Worm (Caenorhabditis elegans) whole organism, L1 larva: Measurements from ENCODE around the gene D1005.6.

Experiments
- F16B12.6 ChIP-seq: fragments of 150-350 bp; optimal IDR thresholded peaks from 2 replicates; lab custom pipeline; 2014; ENCODE audit warnings: missing biosample characterization, missing genetic modification characterization
- Y116A8C.19 ChIP-seq: sonication (generic microtip); optimal IDR thresholded peaks from 2 replicates; lab custom pipeline; 2016; ENCODE audit warnings: missing compliant biosample characterization, missing genetic modification characterization, borderline replicate concordance
- aha-1 ChIP-seq: fragments of 150-350 bp; optimal IDR thresholded peaks from 2 replicates; lab custom pipeline; 2014; ENCODE audit warnings: missing biosample characterization, missing genetic modification characterization
- alr-1 ChIP-seq: fragments of 200-800 bp; sonication (Bioruptor generic); optimal IDR thresholded peaks from 2 replicates; lab custom pipeline; 2018; ENCODE audit warnings: borderline replicate concordance, mild to moderate bottlenecking, missing genetic modification characterization, missing compliant biosample characterization
- ceh-63 ChIP-seq: fragments of 200-800 bp; sonication (Bioruptor generic); optimal IDR thresholded peaks from 2 replicates; lab custom pipeline; 2018; ENCODE audit warnings: mild to moderate bottlenecking, missing genetic modification characterization, missing compliant biosample characterization
- ceh-82 ChIP-seq, 3 experiments: fragments of 150-350 bp in 1 of 3; sonication (generic microtip) in 2 of 3; optimal IDR thresholded peaks; 2 replicates each; lab custom pipeline; 2014 to 2017; ENCODE audit warnings: missing biosample characterization in 3 of 3, missing genetic modification characterization in 3 of 3
- ceh-90 ChIP-seq: sonication (generic microtip); optimal IDR thresholded peaks from 2 replicates; lab custom pipeline; 2016; ENCODE audit warnings: missing genetic modification characterization, missing compliant biosample characterization
- ces-1 ChIP-seq: fragments of 150-350 bp; optimal IDR thresholded peaks from 2 replicates; lab custom pipeline; 2014; ENCODE audit warnings: missing biosample characterization, missing genetic modification reagents, missing genetic modification characterization
- efl-3 ChIP-seq: fragments of 200-800 bp; sonication (Bioruptor generic); optimal IDR thresholded peaks from 2 replicates; lab custom pipeline; 2018; ENCODE audit warnings: mild to moderate bottlenecking, missing genetic modification characterization, missing compliant biosample characterization
- egl-27 ChIP-seq, 2 experiments: fragments of 150-350 bp in 1 of 2; sonication (generic microtip); optimal IDR thresholded peaks; 3 replicates each; lab custom pipeline; 2017 to 2018; ENCODE audit warnings: missing biosample characterization in 2 of 2, missing genetic modification characterization in 2 of 2, missing genetic modification reagents in 2 of 2
- elt-2 ChIP-seq: sonication (generic microtip); optimal IDR thresholded peaks from 2 replicates; lab custom pipeline; 2016; ENCODE audit warnings: missing genetic modification characterization, mild to moderate bottlenecking, inconsistent platforms, missing compliant biosample characterization, missing genetic modification reagents
- fos-1 ChIP-seq: fragments of 150-350 bp; optimal IDR thresholded peaks from 2 replicates; lab custom pipeline; 2014; ENCODE audit warnings: missing biosample characterization, missing genetic modification characterization
- grh-1 ChIP-seq: fragments of 200-800 bp; sonication (Bioruptor generic); IDR thresholded peaks from 2 replicates; pipeline ENCODE4 v1.3.6; 2022; ENCODE audit warnings: missing genetic modification reagents, missing genetic modification characterization, missing compliant biosample characterization
- hlh-17 ChIP-seq: fragments of 200-800 bp; sonication (Bioruptor generic); optimal IDR thresholded peaks from 2 replicates; lab custom pipeline; 2018; ENCODE audit warnings: missing genetic modification characterization, mild to moderate bottlenecking, missing compliant biosample characterization, moderate library complexity, borderline replicate concordance
- hpl-2 ChIP-seq: fragments of 150-350 bp; optimal IDR thresholded peaks from 2 replicates; lab custom pipeline; 2014; ENCODE audit warnings: missing biosample characterization, missing genetic modification reagents, missing genetic modification characterization
- irx-1 ChIP-seq: sonication (generic microtip); optimal IDR thresholded peaks from 2 replicates; lab custom pipeline; 2016; ENCODE audit warnings: missing genetic modification characterization, missing compliant biosample characterization
- jun-1 ChIP-seq: fragments of 150-350 bp; optimal IDR thresholded peaks from 2 replicates; lab custom pipeline; 2014; ENCODE audit warnings: missing biosample characterization, missing genetic modification reagents, missing genetic modification characterization
- lin-13 ChIP-seq: fragments of 150-350 bp; optimal IDR thresholded peaks from 2 replicates; lab custom pipeline; 2014; ENCODE audit warnings: missing biosample characterization, missing genetic modification reagents, missing genetic modification characterization
- lin-14 ChIP-seq: fragments of 200-800 bp; sonication (Bioruptor generic); optimal IDR thresholded peaks from 2 replicates; lab custom pipeline; 2018; ENCODE audit warnings: mild to moderate bottlenecking, missing genetic modification characterization, moderate library complexity, missing compliant biosample characterization
- lin-15B ChIP-seq: fragments of 150-350 bp; sonication (generic microtip); optimal IDR thresholded peaks from 3 replicates; lab custom pipeline; 2014; ENCODE audit warnings: missing biosample characterization, missing genetic modification characterization
- lir-3 ChIP-seq: sonication (generic microtip); optimal IDR thresholded peaks from 2 replicates; lab custom pipeline; 2016; ENCODE audit warnings: mild to moderate bottlenecking, missing genetic modification characterization, moderate library complexity, missing compliant biosample characterization; ENCODE audit not compliant: poor library complexity
- lsy-2 ChIP-seq, 2 experiments: fragments of 150-350 bp; optimal IDR thresholded peaks; 2 replicates each; lab custom pipeline; 2014; ENCODE audit warnings: missing biosample characterization in 2 of 2, missing genetic modification characterization in 2 of 2
- mab-9 ChIP-seq: fragments of 200-800 bp; sonication (Bioruptor generic); IDR thresholded peaks from 2 replicates; pipeline ENCODE4 v1.3.6; 2022; ENCODE audit warnings: missing genetic modification reagents, missing genetic modification characterization, missing compliant biosample characterization
- mdl-1 ChIP-seq, 2 experiments: fragments of 150-350 bp; optimal IDR thresholded peaks; 2 replicates each; lab custom pipeline; 2014 to 2017; ENCODE audit warnings: missing biosample characterization in 2 of 2, missing genetic modification characterization in 2 of 2, inconsistent platforms in 1 of 2
- mep-1 ChIP-seq: fragments of 150-350 bp; optimal IDR thresholded peaks from 2 replicates; lab custom pipeline; 2014; ENCODE audit warnings: missing biosample characterization, missing genetic modification characterization
- nhr-11 ChIP-seq: fragments of 150-350 bp; optimal IDR thresholded peaks from 2 replicates; lab custom pipeline; 2014; ENCODE audit warnings: missing biosample characterization, missing genetic modification characterization
- nhr-12 ChIP-seq: sonication (generic microtip); optimal IDR thresholded peaks from 2 replicates; lab custom pipeline; 2017; ENCODE audit warnings: missing biosample characterization, missing genetic modification characterization
- nhr-19 ChIP-seq: fragments of 200-800 bp; sonication (Bioruptor generic); conservative IDR thresholded peaks from 2 replicates; pipeline ENCODE4 v1.3.6; 2022; ENCODE audit warnings: missing genetic modification characterization, missing compliant biosample characterization
- nhr-20 ChIP-seq: sonication (generic microtip); optimal IDR thresholded peaks from 2 replicates; lab custom pipeline; 2016; ENCODE audit warnings: mild to moderate bottlenecking, missing genetic modification characterization, missing compliant biosample characterization
- nhr-47 ChIP-seq: sonication (generic microtip); optimal IDR thresholded peaks from 2 replicates; lab custom pipeline; 2016; ENCODE audit warnings: mild to moderate bottlenecking, missing genetic modification characterization, moderate library complexity, missing compliant biosample characterization
- nhr-77 ChIP-seq: fragments of 150-350 bp; optimal IDR thresholded peaks from 2 replicates; lab custom pipeline; 2014; ENCODE audit warnings: missing biosample characterization, missing genetic modification characterization
- nhr-84 ChIP-seq: sonication (generic microtip); optimal IDR thresholded peaks from 2 replicates; lab custom pipeline; 2017; ENCODE audit warnings: missing biosample characterization, missing genetic modification characterization
- nhr-85 ChIP-seq: sonication (generic microtip); peaks from one replicate; lab custom pipeline; 2016; ENCODE audit warnings: missing genetic modification characterization, inconsistent platforms, missing compliant biosample characterization
- nhr-90 ChIP-seq: sonication (generic microtip); optimal IDR thresholded peaks from 2 replicates; lab custom pipeline; 2016; ENCODE audit warnings: mild to moderate bottlenecking, missing genetic modification characterization, missing compliant biosample characterization; ENCODE audit not compliant: poor library complexity
- pag-3 ChIP-seq: sonication (generic microtip); optimal IDR thresholded peaks from 2 replicates; lab custom pipeline; 2017; ENCODE audit warnings: missing genetic modification characterization, mild to moderate bottlenecking, missing compliant biosample characterization, antibody characterized with exemption, borderline replicate concordance; ENCODE audit not compliant: insufficient read depth
- rnt-1 ChIP-seq: sonication (generic microtip); optimal IDR thresholded peaks from 2 replicates; lab custom pipeline; 2016; ENCODE audit warnings: mild to moderate bottlenecking, missing genetic modification characterization, moderate library complexity, missing compliant biosample characterization
- snpc-4 ChIP-seq: fragments of 150-350 bp; optimal IDR thresholded peaks from 2 replicates; lab custom pipeline; 2014; ENCODE audit warnings: missing biosample characterization, missing genetic modification characterization
- sup-37 ChIP-seq: fragments of 200-800 bp; sonication (Bioruptor generic); optimal IDR thresholded peaks from 2 replicates; lab custom pipeline; 2018; ENCODE audit warnings: mild to moderate bottlenecking, missing genetic modification characterization, missing compliant biosample characterization
- swsn-7 ChIP-seq: sonication (generic microtip); optimal IDR thresholded peaks from 2 replicates; lab custom pipeline; 2016; ENCODE audit warnings: missing genetic modification characterization, missing compliant biosample characterization
- unc-130 ChIP-seq: fragments of 150-350 bp; optimal IDR thresholded peaks from 2 replicates; lab custom pipeline; 2017; ENCODE audit warnings: missing biosample characterization, missing genetic modification characterization, inconsistent platforms
- unc-86 ChIP-seq: sonication (generic microtip); optimal IDR thresholded peaks from 2 replicates; lab custom pipeline; 2016; ENCODE audit warnings: missing genetic modification characterization, missing compliant biosample characterization
- xbp-1 ChIP-seq: sonication (generic microtip); optimal IDR thresholded peaks from 2 replicates; lab custom pipeline; 2016; ENCODE audit warnings: missing genetic modification characterization, missing compliant biosample characterization
- ztf-11 ChIP-seq, 2 experiments: sonication (generic microtip); optimal IDR thresholded peaks; 2 replicates each; lab custom pipeline; 2016 to 2017; ENCODE audit warnings: missing genetic modification characterization in 2 of 2, missing biosample characterization in 1 of 2, missing compliant biosample characterization in 1 of 2
- ztf-4 ChIP-seq: fragments of 150-350 bp; optimal IDR thresholded peaks from 2 replicates; lab custom pipeline; 2014; ENCODE audit warnings: missing biosample characterization, missing genetic modification characterization

D1005.6 gene

DNA sequence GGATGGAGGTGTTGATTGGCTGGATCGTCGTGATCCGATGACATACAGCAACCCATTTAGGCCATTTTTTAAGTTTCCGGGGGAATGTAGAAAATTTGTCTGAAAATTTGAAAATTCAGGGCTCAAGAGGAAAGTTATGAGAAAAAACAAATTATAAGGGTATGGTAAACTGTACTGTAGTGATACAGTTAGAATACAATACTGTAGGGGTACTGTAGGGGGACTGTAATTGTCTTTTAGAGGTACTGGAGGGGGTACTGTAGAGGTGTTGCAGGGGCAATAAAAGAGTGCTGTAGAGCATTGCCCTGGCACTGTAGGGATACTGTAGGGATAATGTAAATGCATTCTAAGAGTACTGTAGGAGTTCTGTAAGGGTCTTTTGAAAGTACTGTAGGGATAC lies at the start of gene D1005.6:
D1005.6 (minus strand) TSS at position 101 of the 400 bp plus-strand sequence.
- no peak for TF ChIP-seq Y116A8C.19
- no peak for TF ChIP-seq egl-27 (tag; optimal IDR thresholded peaks at IDR 0.05; lab: Kevin White, UChicago)
- no peak for TF ChIP-seq lir-3 (tag; lab: Kevin White, UChicago)
- no peak for TF ChIP-seq nhr-84 (tag; lab: Kevin White, UChicago)
- no peak for TF ChIP-seq lin-15B
- TF ChIP-seq mep-1: no peak
- no peak for TF ChIP-seq nhr-11 (tag; lab: Kevin White, UChicago)
- no peak for TF ChIP-seq lin-13
- TF ChIP-seq irx-1 (tag; lab: Kevin White, UChicago): no peak
- no peak for TF ChIP-seq ces-1 (GFP tag; lab: Kevin White, UChicago)
- no peak for TF ChIP-seq nhr-19 (GFP tag; lab: Robert Waterston, UW)
- no peak for TF ChIP-seq hpl-2 (GFP tag; lab: Kevin White, UChicago)
- TF ChIP-seq nhr-85 (tag; lab: Kevin White, UChicago): no peak
- TF ChIP-seq fos-1 (tag; lab: Kevin White, UChicago): no peak
- TF ChIP-seq unc-86 (tag; lab: Kevin White, UChicago): no peak
- no peak for TF ChIP-seq mdl-1 (tag; optimal IDR thresholded peaks at IDR 0.05; lab: Kevin White, UChicago)
- TF ChIP-seq ceh-63 (GFP tag; lab: Kevin White, UChicago): no peak
- TF ChIP-seq lin-14: no peak
- no peak for TF ChIP-seq mab-9 (GFP tag; lab: Robert Waterston, UW)
- no peak for TF ChIP-seq nhr-47 (tag; lab: Kevin White, UChicago)
- TF ChIP-seq, all 84 proteins: peak for 0

- no peak for TF ChIP-seq lsy-2 (tag; optimal IDR thresholded peaks at IDR 0.05; lab: Kevin White, UChicago)
Observed at ce11 chrX:1513153-1513552, 48.6 kb upstream of the D1005.6 start.

ce11 chrX:1512307-1512706 lies 47.7 kb upstream of the D1005.6 start:
- TF ChIP-seq grh-1 (GFP tag; lab: Robert Waterston, UW): no peak
- TF ChIP-seq nhr-84 (tag; lab: Kevin White, UChicago): no peak
- no peak for TF ChIP-seq mdl-1 (tag; optimal IDR thresholded peaks at IDR 0.05; lab: Kevin White, UChicago)
- TF ChIP-seq nhr-90 (tag; lab: Kevin White, UChicago): no peak
- no peak for TF ChIP-seq F16B12.6 (tag; lab: Kevin White, UChicago)
- no peak for TF ChIP-seq mab-9 (GFP tag; lab: Robert Waterston, UW)
- TF ChIP-seq sup-37: no peak
- TF ChIP-seq xbp-1: no peak

- TF ChIP-seq ceh-90 (tag; lab: Kevin White, UChicago) (no peak), F16B12.6 (tag; lab: Kevin White, UChicago) (peak; percentile 15), efl-3 (GFP tag; lab: Kevin White, UChicago) (peak; percentile 35), pag-3 (tag; lab: Kevin White, UChicago) (no peak), ceh-82 (tag; optimal IDR thresholded peaks at IDR 0.05; lab: Kevin White, UChicago) (peak in 1 of 3 experiments; percentile 2), grh-1 (GFP tag; lab: Robert Waterston, UW) (peak; percentile 96), unc-130 (tag; lab: Kevin White, UChicago) (peak; percentile 96), lin-14 (peak; percentile 95), hlh-17 (peak; percentile 46), nhr-90 (tag; lab: Kevin White, UChicago) (peak; percentile 98), irx-1 (tag; lab: Kevin White, UChicago) (peak; percentile 91), ces-1 (GFP tag; lab: Kevin White, UChicago) (no peak), Y116A8C.19 (no peak), nhr-20 (tag; lab: Kevin White, UChicago) (peak; percentile 99), nhr-12 (tag; lab: Kevin White, UChicago) (no peak), rnt-1 (peak; percentile 91), jun-1 (tag; lab: Kevin White, UChicago) (peak; percentile 70), ztf-4 (peak; percentile 82), alr-1 (tag; lab: Kevin White, UChicago) (no peak), nhr-77 (peak; percentile 86), elt-2 (tag; lab: Kevin White, UChicago) (peak; percentile 98), sup-37 (peak; percentile 85), swsn-7 (tag; lab: Kevin White, UChicago) (peak; percentile 85), aha-1 (tag; lab: Kevin White, UChicago) (peak; percentile 98), ztf-11 (tag; optimal IDR thresholded peaks at IDR 0.05; lab: Kevin White, UChicago) (peak in 1 of 2 experiments; percentile 20), snpc-4 (tag; lab: Kevin White, UChicago) (peak; percentile 49), lir-3 (tag; lab: Kevin White, UChicago) (peak; percentile 88)
Observed at ce11 chrX:1504529-1505080, 40.0 kb upstream of the D1005.6 start.
